Worm (Caenorhabditis elegans): ENCODE measurements around the gene clec-229.

Gene clec-229

ce11 chrV:15349044-15349443 is 7.7 kb upstream of the clec-229 start, which contains the start of gene clec-230:
Gene clec-230 (minus strand): TSS chrV:15349144.
- TF ChIP-seq mep-1 (tag; optimal IDR thresholded peaks at IDR 0.05) (no peak), jun-1 (tag; optimal IDR thresholded peaks at IDR 0.05) (no peak)

- no peak for TF ChIP-seq nhr-11 (tag; optimal IDR thresholded peaks at IDR 0.05)
- no peak for TF ChIP-seq ceh-82 (tag; optimal IDR thresholded peaks at IDR 0.05)
- TF ChIP-seq sox-4 (tag; optimal IDR thresholded peaks at IDR 0.05), result no peak
- no peak for TF ChIP-seq irx-1 (tag; optimal IDR thresholded peaks at IDR 0.05)
Observed at ce11 chrV:15347292-15347691, 6.0 kb upstream of the clec-229 start, which contains the start of gene C29F3.3. Gene C29F3.3 (minus strand): TSS chrV:15347392.

ce11 chrV:15344481-15344880 is 3.2 kb upstream of the clec-229 start, which contains the start of gene wrt-8:
Gene wrt-8 (minus strand): TSS chrV:15344581.
- TF ChIP-seq vab-15 (tag; optimal IDR thresholded peaks at IDR 0.05), result no peak
- TF ChIP-seq egl-27 (tag; optimal IDR thresholded peaks at IDR 0.05), result no peak
- TF ChIP-seq mdl-1 (tag; optimal IDR thresholded peaks at IDR 0.05), result no peak
- no peak for TF ChIP-seq nhr-237 (tag; optimal IDR thresholded peaks at IDR 0.05)
- no peak for TF ChIP-seq pag-3 (tag; optimal IDR thresholded peaks at IDR 0.05; ENCODE audit: borderline replicate concordance, insufficient read depth)
- TF ChIP-seq rnt-1 (tag; optimal IDR thresholded peaks at IDR 0.05), result no peak
- TF ChIP-seq nhr-20 (tag; optimal IDR thresholded peaks at IDR 0.05), result no peak
- no peak for TF ChIP-seq ama-1 (optimal IDR thresholded peaks at IDR 0.05)
- no peak for TF ChIP-seq C34B4.2 (tag; optimal IDR thresholded peaks at IDR 0.05)

ce11 chrV:15339363-15339762 is 1.9 kb downstream of the clec-229 start, which contains the start of gene clec-228:
Gene clec-228 (minus strand): TSS chrV:15339463.
- TF ChIP-seq hlh-4 (tag; optimal IDR thresholded peaks at IDR 0.05) (no peak), ztf-4 (tag; optimal IDR thresholded peaks at IDR 0.05) (no peak), nhr-19 (GFP tag; conservative IDR thresholded peaks at IDR 0.05) (no peak), elt-3 (tag; optimal IDR thresholded peaks at IDR 0.05) (no peak), blmp-1 (tag; optimal IDR thresholded peaks at IDR 0.05) (no peak), lir-3 (tag; optimal IDR thresholded peaks at IDR 0.05; ENCODE audit: poor library complexity) (no peak), hlh-17 (GFP tag; optimal IDR thresholded peaks at IDR 0.05; ENCODE audit: borderline replicate concordance) (no peak), ces-1 (GFP tag; optimal IDR thresholded peaks at IDR 0.05) (no peak), nhr-47 (tag; optimal IDR thresholded peaks at IDR 0.05) (no peak), snu-23 (GFP tag; optimal IDR thresholded peaks at IDR 0.05) (no peak), aly-2 (tag; optimal IDR thresholded peaks at IDR 0.05) (no peak), tlp-1 (tag; optimal IDR thresholded peaks at IDR 0.05) (no peak), swsn-7 (tag; optimal IDR thresholded peaks at IDR 0.05) (no peak), sox-4 (tag; optimal IDR thresholded peaks at IDR 0.05) (no peak), pqm-1 (tag; optimal IDR thresholded peaks at IDR 0.05) (no peak), mdl-1 (tag; optimal IDR thresholded peaks at IDR 0.05) (no peak), unc-86 (tag; optimal IDR thresholded peaks at IDR 0.05) (no peak), nhr-77 (tag; optimal IDR thresholded peaks at IDR 0.05) (no peak), isw-1 (GFP tag; IDR thresholded peaks at IDR 0.05) (no peak), lin-14 (GFP tag; optimal IDR thresholded peaks at IDR 0.05) (no peak)

ce11 chrV:15337405-15337804 is 3.9 kb downstream of the clec-229 start, which contains the start of gene wrt-7:
Gene wrt-7 (minus strand): TSS chrV:15337505.
- TF ChIP-seq nhr-237 (tag; optimal IDR thresholded peaks at IDR 0.05) (no peak), fkh-10 (GFP tag; optimal IDR thresholded peaks at IDR 0.05) (no peak), mef-2 (tag; optimal IDR thresholded peaks at IDR 0.05) (no peak), ets-5 (GFP tag; IDR thresholded peaks at IDR 0.05) (no peak), snu-23 (GFP tag; optimal IDR thresholded peaks at IDR 0.05) (no peak), elt-3 (tag; optimal IDR thresholded peaks at IDR 0.05) (no peak), mab-9 (GFP tag; IDR thresholded peaks at IDR 0.05) (no peak), pax-3 (tag; optimal IDR thresholded peaks at IDR 0.05) (peak; percentile 21)
